Fruit fly (Drosophila melanogaster): ENCODE data around the gene CG6959.

dm6 chr3R:11773325-11773998 lies 95.8 kb downstream of the CG6959 start:
- TF ChIP-seq ttk (optimal IDR thresholded peaks at IDR 0.05) = no peak
- no peak for TF ChIP-seq h (optimal IDR thresholded peaks at IDR 0.05)
- TF ChIP-seq Myc (optimal IDR thresholded peaks at IDR 0.05) = no peak
- TF ChIP-seq insv (optimal IDR thresholded peaks at IDR 0.05) = no peak
- no peak for TF ChIP-seq psq (optimal IDR thresholded peaks at IDR 0.05)
- no peak for TF ChIP-seq Sin3A (optimal IDR thresholded peaks at IDR 0.05)
